Fruit fly (Drosophila melanogaster): ENCODE data around the gene pins.
A peak's percentile ranks its signal among the peaks of the same experiment; 100 is the strongest.

Gene pins

DNA sequence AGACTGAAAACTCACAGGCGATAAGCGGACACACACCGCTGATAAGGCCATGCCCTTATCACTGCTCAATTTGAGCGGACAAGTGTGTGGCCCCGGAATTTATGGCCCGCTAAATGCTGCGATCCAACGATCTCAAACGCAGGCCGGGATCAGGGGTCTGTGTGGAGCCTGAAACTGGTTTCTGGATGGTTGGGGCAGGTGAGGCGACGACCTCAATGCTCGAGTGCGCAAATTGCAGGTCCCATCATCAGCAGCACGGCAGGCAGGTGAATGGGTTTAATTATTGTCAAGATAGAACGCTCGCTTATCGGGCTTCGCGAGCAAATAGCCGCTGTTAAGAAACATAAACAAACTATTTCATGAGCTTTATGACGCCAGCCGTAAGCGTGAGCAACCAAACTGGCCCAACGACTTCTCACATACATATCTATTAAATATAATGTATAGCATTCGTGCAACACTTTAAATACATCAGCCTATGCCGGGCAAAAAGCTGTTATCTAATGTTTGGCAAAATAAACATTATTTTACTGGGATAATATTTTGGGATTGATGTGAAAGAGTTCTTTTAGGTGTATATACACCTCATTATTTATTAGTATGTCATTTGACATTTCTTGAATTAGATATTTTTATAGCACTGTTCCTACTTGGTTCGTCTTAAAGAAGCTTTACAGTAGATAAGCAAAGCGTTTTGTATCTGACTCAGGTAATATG, 23.1 kb downstream of the pins start (continued):
- peak; percentile 1 for TF ChIP-seq CG18619 (GFP tag; optimal IDR thresholded peaks at IDR 0.05)
- TF ChIP-seq lab (GFP tag; optimal IDR thresholded peaks at IDR 0.05) = peak; percentile 20
- TF ChIP-seq Ptx1 (GFP tag; IDR thresholded peaks at IDR 0.05) = no peak
- TF ChIP-seq Fer1 (GFP tag; optimal IDR thresholded peaks at IDR 0.05) = peak; percentile 32
- peak; percentile 56 for TF ChIP-seq CG10543 (GFP tag; optimal IDR thresholded peaks at IDR 0.05)
- peak; percentile 26 for TF ChIP-seq CG6765 (GFP tag; optimal IDR thresholded peaks at IDR 0.05)
- TF ChIP-seq odd (GFP tag; optimal IDR thresholded peaks at IDR 0.05) = peak; percentile 26
- TF ChIP-seq grau (tag; optimal IDR thresholded peaks at IDR 0.05) = peak; percentile 83
- TF ChIP-seq CG15269 (tag; optimal IDR thresholded peaks at IDR 0.05) = peak; percentile 8
- no peak for TF ChIP-seq CG13123 (GFP tag; optimal IDR thresholded peaks at IDR 0.05)
- no peak for TF ChIP-seq oc (tag; optimal IDR thresholded peaks at IDR 0.05)
- TF ChIP-seq ab (GFP tag; optimal IDR thresholded peaks at IDR 0.05) = no peak
- TF ChIP-seq Pdp1 (GFP tag; optimal IDR thresholded peaks at IDR 0.05) = peak in 1 of 2 experiments; percentile 36
- TF ChIP-seq pita (GFP tag; optimal IDR thresholded peaks at IDR 0.05) = no peak
- no peak for TF ChIP-seq CG15073 (GFP tag; optimal IDR thresholded peaks at IDR 0.05)
- TF ChIP-seq schlank (tag; optimal IDR thresholded peaks at IDR 0.05) = no peak
- TF ChIP-seq CG12769 (tag; optimal IDR thresholded peaks at IDR 0.05) = peak; percentile 29
- no peak for TF ChIP-seq CG1024 (GFP tag; IDR thresholded peaks at IDR 0.05)
- no peak for TF ChIP-seq psq (GFP tag; optimal IDR thresholded peaks at IDR 0.05)
- TF ChIP-seq CG14050 (GFP tag; IDR thresholded peaks at IDR 0.05) = no peak
- no peak for TF ChIP-seq CG10209 (GFP tag; optimal IDR thresholded peaks at IDR 0.05)
- peak; percentile 26 for TF ChIP-seq PHDP (tag; optimal IDR thresholded peaks at IDR 0.05)
- no peak for TF ChIP-seq gce (GFP tag; IDR thresholded peaks at IDR 0.05)
- no peak for TF ChIP-seq Mes4 (GFP tag; optimal IDR thresholded peaks at IDR 0.05)
- no peak for TF ChIP-seq CG2199 (GFP tag; IDR thresholded peaks at IDR 0.05)
- no peak for TF ChIP-seq ERR (GFP tag; optimal IDR thresholded peaks at IDR 0.05)
- TF ChIP-seq z (GFP tag; IDR thresholded peaks at IDR 0.05) = no peak
- TF ChIP-seq CG8478 (optimal IDR thresholded peaks at IDR 0.05) = no peak
- no peak for TF ChIP-seq CG6272 (GFP tag; IDR thresholded peaks at IDR 0.05)
- TF ChIP-seq Bteb2 (GFP tag; optimal IDR thresholded peaks at IDR 0.05) = no peak
- TF ChIP-seq CG34376 (GFP tag; optimal IDR thresholded peaks at IDR 0.05) = peak; percentile 59
- TF ChIP-seq CG9817 (tag; optimal IDR thresholded peaks at IDR 0.05) = peak; percentile 5
- TF ChIP-seq Dref (GFP tag; IDR thresholded peaks at IDR 0.05) = no peak
- TF ChIP-seq HLH54F (GFP tag; optimal IDR thresholded peaks at IDR 0.05) = no peak
- peak; percentile 5 for TF ChIP-seq gcm (GFP tag; optimal IDR thresholded peaks at IDR 0.05)
- TF ChIP-seq CG6254 (GFP tag; optimal IDR thresholded peaks at IDR 0.05) = no peak
- TF ChIP-seq CG1647 (GFP tag; optimal IDR thresholded peaks at IDR 0.05) = no peak
- no peak for TF ChIP-seq esg (GFP tag; conservative IDR thresholded peaks at IDR 0.05)
- no peak for TF ChIP-seq CG17361 (GFP tag; IDR thresholded peaks at IDR 0.05)
- no peak for TF ChIP-seq kni (GFP tag; optimal IDR thresholded peaks at IDR 0.05)
- no peak for TF ChIP-seq CG12744 (GFP tag; optimal IDR thresholded peaks at IDR 0.05)
- no peak for TF ChIP-seq kay (GFP tag; optimal IDR thresholded peaks at IDR 0.05)
- no peak for TF ChIP-seq CG9609 (GFP tag; optimal IDR thresholded peaks at IDR 0.05)
- no peak for TF ChIP-seq nmo (GFP tag; optimal IDR thresholded peaks at IDR 0.05)
- TF ChIP-seq CG2120 (GFP tag; optimal IDR thresholded peaks at IDR 0.05) = peak; percentile 47
- TF ChIP-seq CG13296 (GFP tag; optimal IDR thresholded peaks at IDR 0.05) = peak; percentile 33
- TF ChIP-seq sens (GFP tag) = peak; percentile 79
- TF ChIP-seq Awh (GFP tag; IDR thresholded peaks at IDR 0.05) = 0 out of 2 replicates have a peak, but pooled peaks have one; percentile 9
- no peak for TF ChIP-seq Trl (optimal IDR thresholded peaks at IDR 0.05)
- TF ChIP-seq Trl (GFP tag; optimal IDR thresholded peaks at IDR 0.05) = no peak
- no peak for TF ChIP-seq D19B (GFP tag; optimal IDR thresholded peaks at IDR 0.05)

Data from whole organism, embryonic.